Worm (Caenorhabditis elegans) whole organism, L3 larva: ENCODE measurements around the gene nspe-1.

ENCODE experiments used
- R02D3.7 ChIP-seq: fragments of 150-350 bp; optimal IDR thresholded peaks from 2 replicates; lab custom pipeline; 2014; ENCODE audit warnings: missing biosample characterization, missing genetic modification characterization
- ZK546.5 ChIP-seq: sonication (generic microtip); optimal IDR thresholded peaks from 2 replicates; lab custom pipeline; 2017; ENCODE audit warnings: missing biosample characterization, missing genetic modification characterization
- aly-2 ChIP-seq: fragments of 150-350 bp; optimal IDR thresholded peaks from 2 replicates; lab custom pipeline; 2014; ENCODE audit warnings: missing biosample characterization, missing genetic modification characterization
- ama-1 ChIP-seq: fragments of 150-350 bp; optimal IDR thresholded peaks from 2 replicates; lab custom pipeline; 2018
- ceh-28 ChIP-seq: fragments of 150-350 bp; optimal IDR thresholded peaks from 2 replicates; lab custom pipeline; 2014; ENCODE audit warnings: missing biosample characterization, missing genetic modification reagents, missing genetic modification characterization
- ceh-82 ChIP-seq: fragments of 150-350 bp; optimal IDR thresholded peaks from 2 replicates; lab custom pipeline; 2014; ENCODE audit warnings: missing biosample characterization, missing genetic modification characterization
- ceh-9 ChIP-seq: sonication (generic microtip); optimal IDR thresholded peaks from 2 replicates; lab custom pipeline; 2018; ENCODE audit warnings: missing biosample characterization, missing genetic modification characterization
- daf-12 ChIP-seq: fragments of 150-350 bp; optimal IDR thresholded peaks from 2 replicates; lab custom pipeline; 2014; ENCODE audit warnings: missing biosample characterization, missing genetic modification reagents, missing genetic modification characterization
- egl-27 ChIP-seq: sonication (generic microtip); optimal IDR thresholded peaks from 4 replicates; lab custom pipeline; 2017; ENCODE audit warnings: missing biosample characterization, missing genetic modification reagents, missing genetic modification characterization
- egl-5 ChIP-seq: fragments of 150-350 bp; optimal IDR thresholded peaks from 2 replicates; lab custom pipeline; 2017; ENCODE audit warnings: missing biosample characterization, missing genetic modification reagents, missing genetic modification characterization, inconsistent platforms
- elt-1 ChIP-seq: fragments of 150-350 bp; optimal IDR thresholded peaks from 2 replicates; lab custom pipeline; 2014; ENCODE audit warnings: missing biosample characterization, missing genetic modification characterization
- elt-2 ChIP-seq: sonication (generic microtip); optimal IDR thresholded peaks from 2 replicates; lab custom pipeline; 2016; ENCODE audit warnings: missing genetic modification reagents, mild to moderate bottlenecking, missing genetic modification characterization, missing compliant biosample characterization
- elt-3 ChIP-seq, 3 experiments: fragments of 150-350 bp in 1 of 3; sonication (generic microtip) in 2 of 3; optimal IDR thresholded peaks; 2 replicates in 2 of 3; 4 replicates in 1 of 3; lab custom pipeline; 2014 to 2017; ENCODE audit warnings: missing biosample characterization in 3 of 3, missing genetic modification characterization in 3 of 3
- eor-1 ChIP-seq, 2 experiments: fragments of 150-350 bp; optimal IDR thresholded peaks; 2 replicates each; lab custom pipeline; 2014 to 2018; ENCODE audit warnings: missing biosample characterization in 2 of 2, missing genetic modification characterization in 2 of 2
- fkh-10 ChIP-seq: sonication (generic microtip); optimal IDR thresholded peaks from 2 replicates; lab custom pipeline; 2017; ENCODE audit warnings: missing biosample characterization, missing genetic modification reagents, missing genetic modification characterization
- fkh-2 ChIP-seq: fragments of 150-350 bp; optimal IDR thresholded peaks from 2 replicates; lab custom pipeline; 2014; ENCODE audit warnings: missing biosample characterization, missing genetic modification reagents, missing genetic modification characterization
- fos-1 ChIP-seq: fragments of 150-350 bp; optimal IDR thresholded peaks from 2 replicates; lab custom pipeline; 2014; ENCODE audit warnings: missing biosample characterization, missing genetic modification characterization
- hmg-11 ChIP-seq: sonication (generic microtip); optimal IDR thresholded peaks from 2 replicates; lab custom pipeline; 2016; ENCODE audit warnings: missing genetic modification characterization, missing compliant biosample characterization
- jun-1 ChIP-seq: fragments of 150-350 bp; optimal IDR thresholded peaks from 2 replicates; lab custom pipeline; 2014; ENCODE audit warnings: missing biosample characterization, missing genetic modification reagents, missing genetic modification characterization
- lin-15B ChIP-seq: fragments of 150-350 bp; optimal IDR thresholded peaks from 2 replicates; lab custom pipeline; 2014; ENCODE audit warnings: missing biosample characterization, missing genetic modification characterization
- lin-39 ChIP-seq: fragments of 150-350 bp; optimal IDR thresholded peaks from 2 replicates; lab custom pipeline; 2018; ENCODE audit warnings: missing biosample characterization, missing genetic modification reagents, missing genetic modification characterization
- lsy-12 ChIP-seq: sonication (generic microtip); optimal IDR thresholded peaks from 2 replicates; lab custom pipeline; 2016; ENCODE audit warnings: mild to moderate bottlenecking, missing genetic modification characterization, missing compliant biosample characterization
- mdl-1 ChIP-seq: fragments of 150-350 bp; optimal IDR thresholded peaks from 2 replicates; lab custom pipeline; 2014; ENCODE audit warnings: missing biosample characterization, missing genetic modification characterization
- mml-1 ChIP-seq: fragments of 150-350 bp; sonication (generic microtip); optimal IDR thresholded peaks from 3 replicates; lab custom pipeline; 2014; ENCODE audit warnings: missing biosample characterization, missing genetic modification characterization
- nfya-1 ChIP-seq: sonication (generic microtip); optimal IDR thresholded peaks from 2 replicates; lab custom pipeline; 2017; ENCODE audit warnings: missing genetic modification characterization, mild to moderate bottlenecking, missing compliant biosample characterization, antibody characterized with exemption, moderate library complexity; ENCODE audit not compliant: insufficient read depth
- nhr-11 ChIP-seq: fragments of 150-350 bp; optimal IDR thresholded peaks from 2 replicates; lab custom pipeline; 2014; ENCODE audit warnings: missing biosample characterization, missing genetic modification characterization
- nhr-12 ChIP-seq: fragments of 150-350 bp; optimal IDR thresholded peaks from 2 replicates; lab custom pipeline; 2014; ENCODE audit warnings: missing biosample characterization, missing genetic modification characterization
- nhr-23 ChIP-seq: fragments of 150-350 bp; optimal IDR thresholded peaks from 2 replicates; lab custom pipeline; 2014; ENCODE audit warnings: missing biosample characterization, missing genetic modification reagents, missing genetic modification characterization
- nhr-237 ChIP-seq: fragments of 150-350 bp; optimal IDR thresholded peaks from 2 replicates; lab custom pipeline; 2014; ENCODE audit warnings: missing biosample characterization, missing genetic modification characterization
- nhr-25 ChIP-seq: sonication (generic microtip); optimal IDR thresholded peaks from 2 replicates; lab custom pipeline; 2017; ENCODE audit warnings: missing biosample characterization, missing genetic modification characterization
- nhr-28 ChIP-seq: fragments of 150-350 bp; optimal IDR thresholded peaks from 2 replicates; lab custom pipeline; 2014; ENCODE audit warnings: missing biosample characterization, missing genetic modification characterization
- nhr-43 ChIP-seq: sonication (generic microtip); optimal IDR thresholded peaks from 2 replicates; lab custom pipeline; 2016; ENCODE audit warnings: mild to moderate bottlenecking, missing genetic modification characterization, missing compliant biosample characterization; ENCODE audit not compliant: poor library complexity, severe bottlenecking
- nhr-67 ChIP-seq: fragments of 150-350 bp; optimal IDR thresholded peaks from 2 replicates; lab custom pipeline; 2014; ENCODE audit warnings: missing biosample characterization, missing genetic modification characterization
- nhr-76 ChIP-seq: fragments of 150-350 bp; sonication (generic microtip); optimal IDR thresholded peaks from 5 replicates; lab custom pipeline; 2014; ENCODE audit warnings: missing biosample characterization, missing genetic modification characterization
- nhr-77 ChIP-seq: fragments of 150-350 bp; optimal IDR thresholded peaks from 2 replicates; lab custom pipeline; 2014; ENCODE audit warnings: missing biosample characterization, missing genetic modification characterization
- pha-4 ChIP-seq: fragments of 150-350 bp; optimal IDR thresholded peaks from 2 replicates; lab custom pipeline; 2014; ENCODE audit warnings: missing biosample characterization, missing genetic modification reagents, missing genetic modification characterization
- pqm-1 ChIP-seq: fragments of 150-350 bp; optimal IDR thresholded peaks from 2 replicates; lab custom pipeline; 2017; ENCODE audit warnings: missing biosample characterization, missing genetic modification characterization, inconsistent platforms
- sea-2 ChIP-seq: fragments of 150-350 bp; sonication (generic microtip); optimal IDR thresholded peaks from 4 replicates; lab custom pipeline; 2014; ENCODE audit warnings: missing biosample characterization, missing genetic modification reagents, missing genetic modification characterization
- skn-1 ChIP-seq: fragments of 150-350 bp; optimal IDR thresholded peaks from 2 replicates; lab custom pipeline; 2014; ENCODE audit warnings: missing biosample characterization, missing genetic modification characterization
- snpc-4 ChIP-seq: fragments of 150-350 bp; optimal IDR thresholded peaks from 2 replicates; lab custom pipeline; 2014; ENCODE audit warnings: missing biosample characterization, missing genetic modification characterization
- tbx-2 ChIP-seq: sonication (generic microtip); optimal IDR thresholded peaks from 2 replicates; lab custom pipeline; 2016; ENCODE audit warnings: mild to moderate bottlenecking, missing genetic modification characterization, missing compliant biosample characterization
- unc-39 ChIP-seq: sonication (generic microtip); optimal IDR thresholded peaks from 4 replicates; lab custom pipeline; 2017; ENCODE audit warnings: missing biosample characterization, missing genetic modification characterization
- unc-62 ChIP-seq: fragments of 150-350 bp; sonication (generic microtip); optimal IDR thresholded peaks from 4 replicates; lab custom pipeline; 2014; ENCODE audit warnings: missing biosample characterization, missing genetic modification reagents, missing genetic modification characterization
- zag-1 ChIP-seq: fragments of 150-350 bp; optimal IDR thresholded peaks from 2 replicates; lab custom pipeline; 2014; ENCODE audit warnings: missing biosample characterization, missing genetic modification characterization
- ztf-11 ChIP-seq: fragments of 150-350 bp; optimal IDR thresholded peaks from 2 replicates; lab custom pipeline; 2014; ENCODE audit warnings: missing biosample characterization, missing genetic modification characterization
- ztf-4 ChIP-seq: fragments of 150-350 bp; optimal IDR thresholded peaks from 2 replicates; lab custom pipeline; 2014; ENCODE audit warnings: missing biosample characterization, missing genetic modification characterization

nspe-1 gene

DNA sequence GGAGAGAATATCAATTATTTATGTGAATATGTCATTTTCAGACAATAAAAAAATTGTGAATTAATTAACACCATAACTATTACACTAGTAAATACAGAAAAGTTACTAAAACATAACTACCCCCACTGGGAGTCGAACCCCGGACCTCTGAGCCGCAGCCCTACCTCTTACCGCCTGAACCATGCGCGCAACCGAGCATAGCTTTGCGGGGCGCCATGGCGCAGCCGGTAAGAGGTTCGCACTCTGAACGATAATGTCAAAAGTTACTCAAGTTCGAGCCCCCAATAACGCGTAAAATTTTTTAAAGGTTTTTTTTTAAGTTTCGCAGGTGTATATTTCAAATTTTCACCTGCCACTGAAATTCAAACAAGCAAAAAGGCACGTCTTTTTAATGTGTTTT is 45.4 kb upstream of the nspe-1 start:
- TF ChIP-seq fkh-2 (tag; lab: Kevin White, UChicago), result no peak
- no peak for TF ChIP-seq mml-1 (tag; lab: Kevin White, UChicago)
- TF ChIP-seq eor-1 (tag; optimal IDR thresholded peaks at IDR 0.05; lab: Kevin White, UChicago), result no peak

DNA sequence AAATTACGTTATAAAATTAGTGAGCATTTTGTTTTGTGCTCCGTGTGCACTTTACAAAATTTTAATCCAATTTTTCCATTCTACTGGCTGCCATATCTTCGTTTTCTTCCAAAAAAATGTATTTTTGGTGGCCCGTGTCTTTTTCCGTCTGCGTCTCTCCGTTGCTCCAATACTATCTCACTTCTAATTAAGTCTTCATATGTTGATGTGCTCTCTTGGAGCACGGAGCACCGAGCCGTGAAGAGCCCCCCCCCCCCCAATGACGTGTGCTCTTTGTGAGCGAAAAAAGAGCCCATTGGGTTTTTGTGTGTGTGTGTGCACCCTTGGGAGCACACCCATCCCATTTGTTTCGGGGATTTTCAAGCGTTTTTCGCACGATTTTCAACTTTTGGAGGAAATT is 44.4 kb upstream of the nspe-1 start:
- peak; percentile 53 for TF ChIP-seq hmg-11 (tag; lab: Kevin White, UChicago)
- peak; percentile 40 for TF ChIP-seq lin-39 (tag; lab: Kevin White, UChicago)
- peak; percentile 6 for TF ChIP-seq lsy-12 (tag; lab: Kevin White, UChicago)
- peak; percentile 24 for TF ChIP-seq nfya-1
- no peak for TF ChIP-seq ztf-11
- TF ChIP-seq aly-2 (tag; lab: Kevin White, UChicago), result no peak

DNA sequence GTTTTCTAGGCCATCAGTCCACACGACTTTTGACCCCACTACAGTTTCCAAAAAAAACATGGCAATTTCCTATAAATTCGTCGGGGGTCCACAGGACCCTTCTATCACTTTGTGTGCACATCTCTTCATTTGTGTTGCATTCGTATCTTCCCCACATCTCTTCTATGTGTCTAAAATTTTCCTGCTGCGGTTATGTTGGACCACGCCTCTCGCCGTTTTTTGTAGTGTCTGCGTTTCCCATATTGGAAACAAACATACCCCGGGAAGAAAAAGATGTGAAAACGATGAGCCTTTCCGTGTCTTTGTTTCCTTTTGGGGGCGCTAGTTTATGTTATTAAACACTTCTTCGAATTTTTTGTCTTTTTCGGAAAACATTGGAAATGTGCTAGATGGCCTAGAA is 41.3 kb upstream of the nspe-1 start:
- TF ChIP-seq lin-39 (tag; lab: Kevin White, UChicago), result peak; percentile 70
- TF ChIP-seq nfya-1, result peak; percentile 51
- TF ChIP-seq aly-2 (tag; lab: Kevin White, UChicago), result no peak
- TF ChIP-seq jun-1 (tag; lab: Kevin White, UChicago), result no peak
- TF ChIP-seq nhr-43, result no peak
- TF ChIP-seq, all 47 proteins: peak for 2

DNA sequence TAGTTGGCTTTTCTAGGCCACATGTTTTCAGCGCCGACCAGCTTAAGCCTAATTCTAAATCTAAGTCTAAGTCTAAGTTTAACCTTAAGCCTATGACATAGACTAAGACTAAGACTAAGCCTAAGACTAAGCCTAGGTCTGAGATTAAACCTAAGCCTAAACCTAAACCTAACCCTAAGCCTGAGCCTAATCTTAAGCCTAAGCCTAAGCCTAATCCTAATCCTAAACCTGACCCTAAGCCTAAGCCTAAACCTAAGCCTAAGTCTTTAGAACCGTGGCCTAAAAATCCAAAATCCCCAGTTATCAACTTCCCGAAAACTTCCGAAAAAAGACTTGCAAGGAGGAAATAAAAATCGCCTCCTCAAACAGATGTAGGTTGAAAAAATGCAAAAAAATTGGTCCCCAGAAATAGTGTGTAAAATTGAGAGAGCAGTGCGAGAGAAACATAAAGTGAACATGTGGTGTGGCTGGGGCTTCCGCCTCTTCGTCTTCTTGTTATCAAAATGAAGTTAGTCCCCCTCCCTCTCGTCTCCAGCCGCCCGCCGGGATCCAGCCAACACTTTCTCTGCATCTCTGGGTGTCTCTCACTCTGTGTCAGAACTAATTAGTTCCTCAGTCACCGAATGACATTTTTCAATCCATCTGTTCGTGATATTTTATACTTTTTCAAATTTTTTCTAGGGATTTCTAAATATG is 39.2 kb upstream of the nspe-1 start:
- no peak for TF ChIP-seq nhr-11 (tag; lab: Kevin White, UChicago)
- TF ChIP-seq nhr-23 (tag; lab: Kevin White, UChicago), result no peak
- no peak for TF ChIP-seq ZK546.5 (tag; lab: Kevin White, UChicago)
- TF ChIP-seq ceh-9 (tag; lab: Kevin White, UChicago), result no peak
- no peak for TF ChIP-seq nhr-25
- no peak for TF ChIP-seq nhr-28
- no peak for TF ChIP-seq eor-1 (tag; optimal IDR thresholded peaks at IDR 0.05; lab: Kevin White, UChicago)
- no peak for TF ChIP-seq sea-2
- no peak for TF ChIP-seq fkh-2 (tag; lab: Kevin White, UChicago)
- TF ChIP-seq hmg-11 (tag; lab: Kevin White, UChicago), result peak; percentile 38
- TF ChIP-seq lsy-12 (tag; lab: Kevin White, UChicago), result no peak
- TF ChIP-seq lin-39 (tag; lab: Kevin White, UChicago), result peak; percentile 47
- TF ChIP-seq jun-1 (tag; lab: Kevin White, UChicago), result no peak
- TF ChIP-seq ceh-28, result no peak
- TF ChIP-seq lin-15B (tag; lab: Kevin White, UChicago), result peak; percentile 22
- no peak for TF ChIP-seq tbx-2 (tag; lab: Kevin White, UChicago)
- no peak for TF ChIP-seq elt-2 (tag; lab: Kevin White, UChicago)
- no peak for TF ChIP-seq unc-62
- no peak for TF ChIP-seq fos-1 (tag; lab: Kevin White, UChicago)
- TF ChIP-seq zag-1 (tag; lab: Kevin White, UChicago), result no peak
- peak; percentile 2 for TF ChIP-seq egl-5 (tag; lab: Kevin White, UChicago)
- no peak for TF ChIP-seq ceh-82 (tag; lab: Kevin White, UChicago)
- TF ChIP-seq pha-4, result no peak
- TF ChIP-seq unc-39 (tag; lab: Kevin White, UChicago), result no peak
- TF ChIP-seq pqm-1 (tag; lab: Kevin White, UChicago), result no peak
- no peak for TF ChIP-seq nhr-43
- no peak for TF ChIP-seq nhr-12 (tag; lab: Kevin White, UChicago)
- no peak for TF ChIP-seq mml-1 (tag; lab: Kevin White, UChicago)
- peak; percentile 34 for TF ChIP-seq snpc-4 (tag; lab: Kevin White, UChicago)
- no peak for TF ChIP-seq skn-1 (tag; lab: Kevin White, UChicago)
- no peak for TF ChIP-seq egl-27 (tag; lab: Kevin White, UChicago)
- no peak for TF ChIP-seq elt-1 (tag; lab: Kevin White, UChicago)
- TF ChIP-seq daf-12, result no peak
- TF ChIP-seq nhr-76 (tag; lab: Kevin White, UChicago), result no peak
- TF ChIP-seq nhr-77 (tag; lab: Kevin White, UChicago), result no peak
- no peak for TF ChIP-seq ama-1 (lab: Kevin White, UChicago)
- TF ChIP-seq mdl-1, result no peak
- no peak for TF ChIP-seq ztf-4
- TF ChIP-seq fkh-10 (GFP tag; lab: Kevin White, UChicago), result no peak
- no peak for TF ChIP-seq aly-2 (tag; lab: Kevin White, UChicago)
- peak; percentile 38 for TF ChIP-seq nfya-1
- no peak for TF ChIP-seq elt-3 (tag; optimal IDR thresholded peaks at IDR 0.05; lab: Kevin White, UChicago)
- TF ChIP-seq nhr-67 (tag; lab: Kevin White, UChicago), result no peak
- TF ChIP-seq R02D3.7 (tag; lab: Kevin White, UChicago), result no peak
- no peak for TF ChIP-seq nhr-237 (tag; lab: Kevin White, UChicago)
